Worm (Caenorhabditis elegans) whole organism, late embryonic: ENCODE results near the gene ZC239.21.

ENCODE experiments used
- F13H6.1 ChIP-seq: sonication (generic microtip); optimal IDR thresholded peaks from 2 replicates; lab custom pipeline; 2016; ENCODE audit warnings: missing genetic modification characterization, missing compliant biosample characterization
- K02D7.2 ChIP-seq: sonication (generic microtip); optimal IDR thresholded peaks from 2 replicates; lab custom pipeline; 2017; ENCODE audit warnings: mild to moderate bottlenecking, missing genetic modification characterization, missing compliant biosample characterization
- ceh-24 ChIP-seq: sonication (generic microtip); optimal IDR thresholded peaks from 2 replicates; lab custom pipeline; 2016; ENCODE audit warnings: mild to moderate bottlenecking, missing genetic modification characterization, missing compliant biosample characterization
- dve-1 ChIP-seq: sonication (generic microtip); optimal IDR thresholded peaks from 2 replicates; lab custom pipeline; 2017; ENCODE audit warnings: antibody characterized with exemption, mild to moderate bottlenecking, missing genetic modification characterization, missing compliant biosample characterization
- ets-4 ChIP-seq: sonication (generic microtip); optimal IDR thresholded peaks from 2 replicates; lab custom pipeline; 2016; ENCODE audit warnings: missing genetic modification characterization, missing compliant biosample characterization
- odd-2 ChIP-seq: sonication (generic microtip); optimal IDR thresholded peaks from 2 replicates; lab custom pipeline; 2017; ENCODE audit warnings: antibody characterized with exemption, mild to moderate bottlenecking, missing genetic modification characterization, missing compliant biosample characterization
- pha-4 ChIP-seq: fragments of 150-350 bp; optimal IDR thresholded peaks from 2 replicates; lab custom pipeline; 2018; ENCODE audit warnings: missing biosample characterization, missing genetic modification reagents, missing genetic modification characterization
- syd-9 ChIP-seq: sonication (generic microtip); optimal IDR thresholded peaks from 2 replicates; lab custom pipeline; 2016; ENCODE audit warnings: mild to moderate bottlenecking, missing genetic modification characterization, moderate library complexity, missing compliant biosample characterization
- unc-86 ChIP-seq: sonication (generic microtip); optimal IDR thresholded peaks from 2 replicates; lab custom pipeline; 2016; ENCODE audit warnings: missing genetic modification characterization, missing compliant biosample characterization

ce11 chrII:3251782-3252181 is 45.0 kb downstream of the ZC239.21 start:
- TF ChIP-seq unc-86 (tag; lab: Kevin White, UChicago) = no peak
- TF ChIP-seq syd-9 (tag; lab: Kevin White, UChicago) = no peak
- TF ChIP-seq K02D7.2 (tag; lab: Kevin White, UChicago) = no peak
- no peak for TF ChIP-seq dve-1 (tag; lab: Kevin White, UChicago)
- no peak for TF ChIP-seq ets-4
- no peak for TF ChIP-seq odd-2 (tag; lab: Kevin White, UChicago)
- no peak for TF ChIP-seq pha-4 (tag; lab: Kevin White, UChicago)
- TF ChIP-seq ceh-24 (tag; lab: Kevin White, UChicago) = no peak
- TF ChIP-seq F13H6.1 (tag; lab: Kevin White, UChicago) = no peak
